Fruit fly (Drosophila melanogaster): ENCODE results near the gene obst-H.

obst-H gene

DNA sequence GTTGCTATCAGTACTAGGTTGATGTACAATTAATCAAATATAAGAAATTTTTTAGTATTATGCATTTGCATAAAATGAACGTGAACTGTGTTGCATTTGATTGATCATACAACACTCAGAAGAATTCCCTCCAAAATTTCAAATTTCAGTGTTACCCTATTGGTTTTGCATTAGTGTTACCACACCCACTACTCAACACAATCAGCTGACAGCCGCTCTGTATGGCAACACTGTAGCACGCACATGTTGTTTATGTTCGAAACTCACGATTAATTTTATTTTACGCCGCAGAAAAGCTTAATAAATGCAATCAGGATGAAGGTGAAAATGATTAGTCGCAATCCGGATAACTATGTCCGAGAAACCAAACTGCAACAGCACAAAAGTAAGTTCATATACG lies 30.3 kb downstream of the obst-H start, which contains the start of gene CG7275 (continued):
- TF ChIP-seq Stat92E (GFP tag; optimal IDR thresholded peaks at IDR 0.05), result no peak
- TF ChIP-seq prd (optimal IDR thresholded peaks at IDR 0.05), result no peak
- TF ChIP-seq prd (GFP tag; IDR thresholded peaks at IDR 0.05), result no peak
- TF ChIP-seq HmgD (GFP tag; optimal IDR thresholded peaks at IDR 0.05), result no peak
- TF ChIP-seq CoRest (tag; optimal IDR thresholded peaks at IDR 0.05), result peak; percentile 15
- peak; percentile 26 for TF ChIP-seq hkb (optimal IDR thresholded peaks at IDR 0.05)
- TF ChIP-seq hkb (GFP tag; IDR thresholded peaks at IDR 0.05), result no peak
- TF ChIP-seq CG9797 (GFP tag; optimal IDR thresholded peaks at IDR 0.05), result peak; percentile 9
- no peak for TF ChIP-seq Nf-YC (tag; optimal IDR thresholded peaks at IDR 0.05)
- TF ChIP-seq Scr (GFP tag; IDR thresholded peaks at IDR 0.05; ENCODE audit: partially characterized antibody), result 0 out of 2 replicates have a peak, but pooled peaks have one; percentile 24
- no peak for TF ChIP-seq dati (GFP tag; IDR thresholded peaks at IDR 0.05)
- no peak for TF ChIP-seq exex (tag; optimal IDR thresholded peaks at IDR 0.05)
- TF ChIP-seq crp (GFP tag; optimal IDR thresholded peaks at IDR 0.05), result peak; percentile 86 to 98
- no peak for TF ChIP-seq ab (GFP tag; optimal IDR thresholded peaks at IDR 0.05)
- no peak for TF ChIP-seq CG16863 (GFP tag; optimal IDR thresholded peaks at IDR 0.05)
- TF ChIP-seq sna (GFP tag; IDR thresholded peaks at IDR 0.05; ENCODE audit: partially characterized antibody), result no peak; the same call in 1 of the 2 replicates
- no peak for TF ChIP-seq ERR (GFP tag; optimal IDR thresholded peaks at IDR 0.05)
- no peak for TF ChIP-seq en (GFP tag; optimal IDR thresholded peaks at IDR 0.05)
- no peak for TF ChIP-seq CG10462 (GFP tag; optimal IDR thresholded peaks at IDR 0.05)
- no peak for TF ChIP-seq CG11085 (GFP tag; IDR thresholded peaks at IDR 0.05)
- TF ChIP-seq BEAF-32 (GFP tag; optimal IDR thresholded peaks at IDR 0.05), result peak; percentile 55
- peak; percentile 49 for TF ChIP-seq Fer1 (GFP tag; optimal IDR thresholded peaks at IDR 0.05)
- no peak for TF ChIP-seq CG6813 (GFP tag; optimal IDR thresholded peaks at IDR 0.05)
- no peak for TF ChIP-seq chn (GFP tag; optimal IDR thresholded peaks at IDR 0.05)
- peak; percentile 54 for TF ChIP-seq CG34224 (GFP tag; IDR thresholded peaks at IDR 0.05; ENCODE audit: partially characterized antibody)
- TF ChIP-seq wek (GFP tag; optimal IDR thresholded peaks at IDR 0.05), result no peak
- no peak for TF ChIP-seq al (GFP tag; IDR thresholded peaks at IDR 0.05)
- TF ChIP-seq dmrt99B (tag; optimal IDR thresholded peaks at IDR 0.05), result no peak
- no peak for TF ChIP-seq cas (GFP tag; IDR thresholded peaks at IDR 0.05)
- TF ChIP-seq CG10654 (GFP tag; optimal IDR thresholded peaks at IDR 0.05), result no peak
- TF ChIP-seq CG4820 (GFP tag; optimal IDR thresholded peaks at IDR 0.05), result no peak
- peak; percentile 3 for TF ChIP-seq CG2875 (GFP tag; optimal IDR thresholded peaks at IDR 0.05)
- no peak for TF ChIP-seq sr (GFP tag; IDR thresholded peaks at IDR 0.05)
- TF ChIP-seq mirr (GFP tag; optimal IDR thresholded peaks at IDR 0.05), result peak; percentile 34
- no peak for TF ChIP-seq her (GFP tag; optimal IDR thresholded peaks at IDR 0.05)
- no peak for TF ChIP-seq CG1602 (GFP tag; optimal IDR thresholded peaks at IDR 0.05)
- no peak for TF ChIP-seq CG32767 (GFP tag; IDR thresholded peaks at IDR 0.05)
- no peak for TF ChIP-seq CG9817 (tag; optimal IDR thresholded peaks at IDR 0.05)
- TF ChIP-seq tx (GFP tag; optimal IDR thresholded peaks at IDR 0.05), result no peak
- no peak for TF ChIP-seq Camta (GFP tag; optimal IDR thresholded peaks at IDR 0.05)
- TF ChIP-seq CG12659 (GFP tag; optimal IDR thresholded peaks at IDR 0.05), result peak; percentile 48
- no peak for TF ChIP-seq Dek (tag; optimal IDR thresholded peaks at IDR 0.05)
- no peak for TF ChIP-seq D19A (tag; optimal IDR thresholded peaks at IDR 0.05)
- TF ChIP-seq CG31365 (tag; optimal IDR thresholded peaks at IDR 0.05), result no peak
- no peak for TF ChIP-seq CG17912 (GFP tag; optimal IDR thresholded peaks at IDR 0.05)
- TF ChIP-seq CG10209 (GFP tag; optimal IDR thresholded peaks at IDR 0.05), result no peak
- no peak for TF ChIP-seq da (GFP tag; optimal IDR thresholded peaks at IDR 0.05)
- no peak for TF ChIP-seq slbo (GFP tag; IDR thresholded peaks at IDR 0.05)
- TF ChIP-seq lab (GFP tag; optimal IDR thresholded peaks at IDR 0.05), result no peak
- no peak for TF ChIP-seq CG8388 (GFP tag; optimal IDR thresholded peaks at IDR 0.05)
- TF ChIP-seq CG11723 (GFP tag; optimal IDR thresholded peaks at IDR 0.05), result no peak

All from whole organism, embryonic.